Worm (Caenorhabditis elegans) whole organism, mixed stage, embryonic: ENCODE results near the gene nhr-87.

Experiments used
- ceh-39 ChIP-seq: fragments of 150-350 bp; optimal IDR thresholded peaks from 2 replicates; lab custom pipeline; 2014; ENCODE audit warnings: missing biosample characterization, missing genetic modification characterization
- ceh-83 ChIP-seq: fragments of 200-800 bp; sonication (Bioruptor generic); optimal IDR thresholded peaks from 2 replicates; lab custom pipeline; 2018; ENCODE audit warnings: mild to moderate bottlenecking, missing genetic modification characterization, missing compliant biosample characterization
- elt-1 ChIP-seq: sonication (generic microtip); optimal IDR thresholded peaks from 2 replicates; lab custom pipeline; 2017; ENCODE audit warnings: missing genetic modification characterization, mild to moderate bottlenecking, missing compliant biosample characterization, antibody characterized with exemption, moderate library complexity, borderline replicate concordance; ENCODE audit not compliant: insufficient read depth
- elt-3 ChIP-seq: fragments of 150-350 bp; optimal IDR thresholded peaks from 2 replicates; lab custom pipeline; 2014; ENCODE audit warnings: missing biosample characterization, missing genetic modification characterization
- ham-2 ChIP-seq: fragments of 200-800 bp; sonication (Bioruptor generic); optimal IDR thresholded peaks from 2 replicates; lab custom pipeline; 2018; ENCODE audit warnings: mild to moderate bottlenecking, missing genetic modification characterization, missing compliant biosample characterization
- hlh-1 ChIP-seq: fragments of 150-350 bp; optimal IDR thresholded peaks from 2 replicates; lab custom pipeline; 2014; ENCODE audit warnings: missing biosample characterization, missing genetic modification reagents, missing genetic modification characterization
- lin-13 ChIP-seq: fragments of 150-350 bp; optimal IDR thresholded peaks from 2 replicates; lab custom pipeline; 2014; ENCODE audit warnings: missing biosample characterization, missing genetic modification characterization
- mls-2 ChIP-seq: sonication (generic microtip); optimal IDR thresholded peaks from 2 replicates; lab custom pipeline; 2016; ENCODE audit warnings: mild to moderate bottlenecking, missing genetic modification characterization, moderate library complexity, missing compliant biosample characterization
- nhr-237 ChIP-seq: fragments of 150-350 bp; optimal IDR thresholded peaks from 2 replicates; lab custom pipeline; 2014; ENCODE audit warnings: missing biosample characterization, missing genetic modification characterization
- nhr-76 ChIP-seq: sonication (generic microtip); optimal IDR thresholded peaks from 2 replicates; lab custom pipeline; 2017; ENCODE audit warnings: missing biosample characterization, missing genetic modification characterization
- sptf-1 ChIP-seq: sonication (generic microtip); optimal IDR thresholded peaks from 2 replicates; lab custom pipeline; 2017; ENCODE audit warnings: mild to moderate bottlenecking, missing genetic modification characterization, moderate library complexity, missing compliant biosample characterization
- unc-39 ChIP-seq: fragments of 150-350 bp; optimal IDR thresholded peaks from 2 replicates; lab custom pipeline; 2014; ENCODE audit warnings: missing biosample characterization, missing genetic modification characterization
- unc-62 ChIP-seq: fragments of 150-350 bp; optimal IDR thresholded peaks from 2 replicates; lab custom pipeline; 2014; ENCODE audit warnings: missing biosample characterization, missing genetic modification reagents, missing genetic modification characterization
- ztf-11 ChIP-seq: fragments of 150-350 bp; optimal IDR thresholded peaks from 2 replicates; lab custom pipeline; 2014; ENCODE audit warnings: missing biosample characterization, missing genetic modification characterization

DNA sequence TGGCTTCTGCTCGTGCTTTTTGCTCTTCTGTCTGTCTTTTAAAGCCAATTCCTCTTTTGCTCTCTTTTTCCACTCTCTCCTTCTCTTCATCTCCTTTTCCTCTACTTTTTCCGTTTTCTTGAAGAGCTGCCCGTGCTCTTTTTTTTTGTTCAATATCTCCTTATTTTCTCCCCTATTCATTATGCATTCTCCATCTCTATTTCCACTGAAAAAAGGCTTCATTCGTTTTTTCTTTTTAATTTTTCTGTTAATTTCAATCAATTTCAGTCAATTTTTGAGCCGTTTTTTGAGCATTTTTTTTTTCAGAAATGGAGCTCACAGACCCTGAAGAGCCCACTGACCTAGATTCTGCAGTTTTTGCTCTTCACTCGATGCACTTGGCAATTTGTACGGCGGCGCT lies 48.6 kb downstream of the nhr-87 start, which contains the start of gene Y41D4B.1:
- no peak for TF ChIP-seq ztf-11
- no peak for TF ChIP-seq elt-1 (tag; lab: Kevin White, UChicago)
- TF ChIP-seq nhr-76 (tag; lab: Kevin White, UChicago): no peak
- no peak for TF ChIP-seq elt-3 (tag; lab: Kevin White, UChicago)
- no peak for TF ChIP-seq sptf-1
- TF ChIP-seq nhr-237 (tag; lab: Kevin White, UChicago): no peak
- no peak for TF ChIP-seq unc-39 (tag; lab: Kevin White, UChicago)
- TF ChIP-seq lin-13 (tag; lab: Kevin White, UChicago): no peak
- no peak for TF ChIP-seq ceh-39 (tag; lab: Kevin White, UChicago)
- TF ChIP-seq ceh-83 (GFP tag; lab: Kevin White, UChicago): no peak
- no peak for TF ChIP-seq ham-2 (GFP tag; lab: Kevin White, UChicago)
- no peak for TF ChIP-seq unc-62
- TF ChIP-seq mls-2 (tag; lab: Kevin White, UChicago): no peak
- TF ChIP-seq hlh-1: no peak
